Fruit fly (Drosophila melanogaster) Kc167 (cell line): ENCODE results near the gene CG44014.

Source experiments
- Sin3A ChIP-seq: fragments of >200 bp; optimal IDR thresholded peaks from 2 replicates; lab custom pipeline; 2018; ENCODE audit warnings: missing external identifiers
- insv ChIP-seq: fragments of >200 bp; optimal IDR thresholded peaks from 3 replicates; lab custom pipeline; 2018; ENCODE audit warnings: missing external identifiers
- psq ChIP-seq: fragments of >200 bp; optimal IDR thresholded peaks from 2 replicates; lab custom pipeline; 2017; ENCODE audit warnings: missing external identifiers
- ttk ChIP-seq: sonication (Bioruptor generic); optimal IDR thresholded peaks from 2 replicates; lab custom pipeline; 2017; ENCODE audit warnings: missing external identifiers

DNA sequence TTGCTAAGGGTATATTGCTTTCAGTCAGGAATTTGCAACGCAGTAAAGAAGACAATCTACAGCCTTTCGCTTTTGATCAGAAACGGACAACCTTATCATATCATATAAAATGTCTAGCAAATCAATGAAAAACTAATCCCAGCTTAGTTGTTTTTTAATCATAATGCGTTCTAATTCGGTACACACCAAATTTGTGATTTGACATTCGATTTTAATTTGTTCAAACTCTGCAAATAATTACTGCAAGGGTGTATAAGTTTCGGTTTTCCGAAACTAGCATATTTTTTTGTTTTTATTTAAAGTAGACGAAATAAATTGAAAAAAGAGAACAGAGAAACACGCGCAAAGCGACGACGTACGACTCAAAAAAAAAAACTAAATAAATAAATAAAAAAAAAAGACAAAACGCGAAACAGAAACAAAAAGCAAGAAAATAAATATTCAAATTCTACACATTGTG lies 35.9 kb downstream of the CG44014 start:
- no peak for TF ChIP-seq ttk
- no peak for TF ChIP-seq Sin3A (lab: Kevin White, UChicago)
- TF ChIP-seq psq (lab: Kevin White, UChicago), result no peak
- TF ChIP-seq insv, result no peak
